Worm (Caenorhabditis elegans) whole organism, mixed stage, embryonic: Measurements from ENCODE around the gene daf-41.
A peak's percentile ranks its signal among the peaks of the same experiment; 100 is the strongest.

Experiments
- M03D4.4 ChIP-seq: sonication (generic microtip); optimal IDR thresholded peaks from 2 replicates; lab custom pipeline; 2017; ENCODE audit warnings: mild to moderate bottlenecking, missing genetic modification characterization, missing compliant biosample characterization
- bed-3 ChIP-seq: fragments of 200-800 bp; sonication (Bioruptor generic); optimal IDR thresholded peaks from 3 replicates; lab custom pipeline; 2018; ENCODE audit warnings: mild to moderate bottlenecking, missing genetic modification characterization, moderate library complexity, missing compliant biosample characterization
- blmp-1 ChIP-seq: fragments of 150-350 bp; optimal IDR thresholded peaks from 2 replicates; lab custom pipeline; 2014; ENCODE audit warnings: missing biosample characterization, missing genetic modification characterization
- ceh-39 ChIP-seq: fragments of 150-350 bp; optimal IDR thresholded peaks from 2 replicates; lab custom pipeline; 2014; ENCODE audit warnings: missing biosample characterization, missing genetic modification characterization
- ceh-43 ChIP-seq: fragments of 200-800 bp; sonication (Bioruptor generic); optimal IDR thresholded peaks from 2 replicates; lab custom pipeline; 2018; ENCODE audit warnings: mild to moderate bottlenecking, missing genetic modification characterization, moderate library complexity, missing compliant biosample characterization
- ceh-83 ChIP-seq: fragments of 200-800 bp; sonication (Bioruptor generic); optimal IDR thresholded peaks from 2 replicates; lab custom pipeline; 2018; ENCODE audit warnings: mild to moderate bottlenecking, missing genetic modification characterization, missing compliant biosample characterization
- ces-1 ChIP-seq: fragments of 150-350 bp; optimal IDR thresholded peaks from 2 replicates; lab custom pipeline; 2014; ENCODE audit warnings: missing biosample characterization, missing genetic modification reagents, missing genetic modification characterization
- cnd-1 ChIP-seq: fragments of 200-800 bp; sonication (Bioruptor generic); optimal IDR thresholded peaks from 2 replicates; lab custom pipeline; 2018; ENCODE audit warnings: mild to moderate bottlenecking, missing genetic modification characterization, missing compliant biosample characterization
- drap-1 ChIP-seq: fragments of 200-800 bp; sonication (Bioruptor generic); optimal IDR thresholded peaks from 3 replicates; lab custom pipeline; 2018; ENCODE audit warnings: mild to moderate bottlenecking, missing genetic modification characterization, missing compliant biosample characterization
- elt-1 ChIP-seq: sonication (generic microtip); optimal IDR thresholded peaks from 2 replicates; lab custom pipeline; 2017; ENCODE audit warnings: missing genetic modification characterization, mild to moderate bottlenecking, missing compliant biosample characterization, antibody characterized with exemption, moderate library complexity, borderline replicate concordance; ENCODE audit not compliant: insufficient read depth
- elt-3 ChIP-seq: fragments of 150-350 bp; optimal IDR thresholded peaks from 2 replicates; lab custom pipeline; 2014; ENCODE audit warnings: missing biosample characterization, missing genetic modification characterization
- flh-1 ChIP-seq: fragments of 200-800 bp; sonication (Bioruptor generic); optimal IDR thresholded peaks from 2 replicates; lab custom pipeline; 2018; ENCODE audit warnings: mild to moderate bottlenecking, missing genetic modification characterization, moderate library complexity, missing compliant biosample characterization
- ham-2 ChIP-seq: fragments of 200-800 bp; sonication (Bioruptor generic); optimal IDR thresholded peaks from 2 replicates; lab custom pipeline; 2018; ENCODE audit warnings: mild to moderate bottlenecking, missing genetic modification characterization, missing compliant biosample characterization
- hlh-1 ChIP-seq: fragments of 150-350 bp; optimal IDR thresholded peaks from 2 replicates; lab custom pipeline; 2014; ENCODE audit warnings: missing biosample characterization, missing genetic modification reagents, missing genetic modification characterization
- lin-13 ChIP-seq: fragments of 150-350 bp; optimal IDR thresholded peaks from 2 replicates; lab custom pipeline; 2014; ENCODE audit warnings: missing biosample characterization, missing genetic modification characterization
- lin-32 ChIP-seq: fragments of 200-800 bp; sonication (Bioruptor generic); optimal IDR thresholded peaks from 2 replicates; lab custom pipeline; 2018; ENCODE audit warnings: mild to moderate bottlenecking, missing genetic modification characterization, missing compliant biosample characterization
- lsy-2 ChIP-seq: fragments of 150-350 bp; optimal IDR thresholded peaks from 2 replicates; lab custom pipeline; 2014; ENCODE audit warnings: missing biosample characterization, missing genetic modification characterization
- mab-5 ChIP-seq: fragments of 150-350 bp; optimal IDR thresholded peaks from 2 replicates; lab custom pipeline; 2014; ENCODE audit warnings: missing biosample characterization, missing genetic modification characterization
- mep-1 ChIP-seq: fragments of 150-350 bp; optimal IDR thresholded peaks from 2 replicates; lab custom pipeline; 2017; ENCODE audit warnings: missing biosample characterization, missing genetic modification reagents, missing genetic modification characterization, inconsistent platforms
- mls-2 ChIP-seq: sonication (generic microtip); optimal IDR thresholded peaks from 2 replicates; lab custom pipeline; 2016; ENCODE audit warnings: mild to moderate bottlenecking, missing genetic modification characterization, moderate library complexity, missing compliant biosample characterization
- nhr-12 ChIP-seq: fragments of 150-350 bp; optimal IDR thresholded peaks from 2 replicates; lab custom pipeline; 2014; ENCODE audit warnings: missing biosample characterization, missing genetic modification characterization
- nhr-2 ChIP-seq: fragments of 150-350 bp; optimal IDR thresholded peaks from 2 replicates; lab custom pipeline; 2014; ENCODE audit warnings: missing biosample characterization, missing genetic modification characterization
- nhr-237 ChIP-seq: fragments of 150-350 bp; optimal IDR thresholded peaks from 2 replicates; lab custom pipeline; 2014; ENCODE audit warnings: missing biosample characterization, missing genetic modification characterization
- nhr-28 ChIP-seq: fragments of 150-350 bp; optimal IDR thresholded peaks from 2 replicates; lab custom pipeline; 2014; ENCODE audit warnings: missing biosample characterization, missing genetic modification characterization
- nhr-76 ChIP-seq: sonication (generic microtip); optimal IDR thresholded peaks from 2 replicates; lab custom pipeline; 2017; ENCODE audit warnings: missing biosample characterization, missing genetic modification characterization
- pha-4 ChIP-seq: fragments of 150-350 bp; optimal IDR thresholded peaks from 2 replicates; lab custom pipeline; 2018; ENCODE audit warnings: missing biosample characterization, missing genetic modification reagents, missing genetic modification characterization
- sem-2 ChIP-seq: fragments of 200-800 bp; sonication (Bioruptor generic); optimal IDR thresholded peaks from 2 replicates; lab custom pipeline; 2018; ENCODE audit warnings: mild to moderate bottlenecking, missing genetic modification characterization, missing compliant biosample characterization
- snpc-4 ChIP-seq: fragments of 150-350 bp; optimal IDR thresholded peaks from 2 replicates; lab custom pipeline; 2014; ENCODE audit warnings: missing biosample characterization, missing genetic modification characterization
- sptf-1 ChIP-seq: sonication (generic microtip); optimal IDR thresholded peaks from 2 replicates; lab custom pipeline; 2017; ENCODE audit warnings: mild to moderate bottlenecking, missing genetic modification characterization, moderate library complexity, missing compliant biosample characterization
- tbx-8 ChIP-seq: fragments of 200-800 bp; sonication (Bioruptor generic); optimal IDR thresholded peaks from 2 replicates; lab custom pipeline; 2018; ENCODE audit warnings: mild to moderate bottlenecking, missing genetic modification characterization, moderate library complexity, missing compliant biosample characterization
- unc-120 ChIP-seq: sonication (generic microtip); optimal IDR thresholded peaks from 2 replicates; lab custom pipeline; 2017; ENCODE audit warnings: missing genetic modification characterization, missing compliant biosample characterization; ENCODE audit not compliant: poor library complexity, severe bottlenecking
- unc-39 ChIP-seq: fragments of 150-350 bp; optimal IDR thresholded peaks from 2 replicates; lab custom pipeline; 2014; ENCODE audit warnings: missing biosample characterization, missing genetic modification characterization
- unc-62 ChIP-seq: fragments of 150-350 bp; optimal IDR thresholded peaks from 2 replicates; lab custom pipeline; 2014; ENCODE audit warnings: missing biosample characterization, missing genetic modification reagents, missing genetic modification characterization
- zip-8 ChIP-seq: fragments of 150-350 bp; optimal IDR thresholded peaks from 2 replicates; lab custom pipeline; 2014; ENCODE audit warnings: missing biosample characterization, missing genetic modification characterization
- ztf-11 ChIP-seq: fragments of 150-350 bp; optimal IDR thresholded peaks from 2 replicates; lab custom pipeline; 2014; ENCODE audit warnings: missing biosample characterization, missing genetic modification characterization

The daf-41 gene

ce11 chrIII:5304044-5304443 lies 29.5 kb upstream of the daf-41 start:
- TF ChIP-seq lin-13 (tag; lab: Kevin White, UChicago) = no peak
- no peak for TF ChIP-seq unc-62 (GFP tag; lab: Kevin White, UChicago)
- TF ChIP-seq nhr-237 (tag; lab: Kevin White, UChicago) = no peak
- no peak for TF ChIP-seq nhr-76 (tag; lab: Kevin White, UChicago)
- no peak for TF ChIP-seq elt-3 (tag; lab: Kevin White, UChicago)
- TF ChIP-seq ham-2 (GFP tag; lab: Kevin White, UChicago) = no peak
- TF ChIP-seq ceh-43 (GFP tag; lab: Kevin White, UChicago) = no peak
- TF ChIP-seq drap-1 (GFP tag; lab: Kevin White, UChicago) = no peak
- no peak for TF ChIP-seq sem-2 (GFP tag; lab: Kevin White, UChicago)
- TF ChIP-seq zip-8 (tag; lab: Kevin White, UChicago) = no peak
- TF ChIP-seq ceh-39 = no peak
- no peak for TF ChIP-seq mab-5
- TF ChIP-seq ztf-11 (tag; lab: Kevin White, UChicago) = no peak
- TF ChIP-seq nhr-2 (tag; lab: Kevin White, UChicago) = no peak
- TF ChIP-seq nhr-28 (tag; lab: Kevin White, UChicago) = no peak

- no peak for TF ChIP-seq nhr-12 (tag; lab: Kevin White, UChicago)
- no peak for TF ChIP-seq hlh-1 (tag; lab: Kevin White, UChicago)
- TF ChIP-seq snpc-4 (tag; lab: Kevin White, UChicago) = no peak
- no peak for TF ChIP-seq lin-13 (tag; lab: Kevin White, UChicago)
- TF ChIP-seq lsy-2 = no peak
- no peak for TF ChIP-seq ceh-39
- no peak for TF ChIP-seq blmp-1
Observed at ce11 chrIII:5301786-5302268, 27.3 kb upstream of the daf-41 start, which contains the start of the genes T15B12.2 and F52C9.5. Gene T15B12.2, minus strand, starts transcription at chrIII:5301886. Gene F52C9.5, plus strand, starts transcription at chrIII:5302218.

DNA sequence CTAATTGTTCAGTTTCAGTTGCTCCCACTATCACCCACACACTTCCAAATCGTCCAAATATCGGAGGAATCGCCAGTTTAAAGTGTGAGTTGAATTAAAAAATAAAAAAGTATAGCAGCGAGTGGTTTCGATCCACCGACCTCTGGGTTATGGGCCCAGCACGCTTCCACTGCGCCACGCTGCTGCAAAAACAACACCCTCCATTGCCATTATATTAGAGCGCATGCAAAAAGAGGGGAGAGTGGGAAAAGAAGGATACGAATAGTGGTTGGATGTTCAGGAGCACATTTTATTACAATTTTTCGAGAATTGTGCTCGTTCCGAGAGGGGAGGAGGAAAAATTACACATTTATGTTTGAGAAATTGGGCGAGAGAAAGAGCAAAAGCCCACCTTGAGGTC lies 20.3 kb upstream of the daf-41 start:
- TF ChIP-seq unc-62 (GFP tag; lab: Kevin White, UChicago) (peak; percentile 65), snpc-4 (tag; lab: Kevin White, UChicago) (no peak), mep-1 (tag; lab: Kevin White, UChicago) (peak; percentile 35), hlh-1 (tag; lab: Kevin White, UChicago) (peak; percentile 67), sptf-1 (peak; percentile 95), sem-2 (GFP tag; lab: Kevin White, UChicago) (peak; percentile 83), ceh-43 (GFP tag; lab: Kevin White, UChicago) (peak; percentile 88), lin-13 (tag; lab: Kevin White, UChicago) (no peak), cnd-1 (tag; lab: Kevin White, UChicago) (peak; percentile 90), nhr-28 (tag; lab: Kevin White, UChicago) (peak; percentile 27), tbx-8 (peak; percentile 80), nhr-2 (tag; lab: Kevin White, UChicago) (no peak), mab-5 (no peak), lsy-2 (peak; percentile 10), nhr-12 (tag; lab: Kevin White, UChicago) (no peak), drap-1 (GFP tag; lab: Kevin White, UChicago) (peak; percentile 91), ham-2 (GFP tag; lab: Kevin White, UChicago) (peak; percentile 79), ceh-83 (peak; percentile 92), mls-2 (tag; lab: Kevin White, UChicago) (peak; percentile 95), unc-39 (tag; lab: Kevin White, UChicago) (peak; percentile 7), ces-1 (no peak), bed-3 (peak; percentile 80), lin-32 (GFP tag; lab: Kevin White, UChicago) (peak; percentile 77), ceh-39 (no peak), M03D4.4 (tag; lab: Kevin White, UChicago) (peak; percentile 93), elt-1 (tag; lab: Kevin White, UChicago) (no peak), zip-8 (tag; lab: Kevin White, UChicago) (no peak), blmp-1 (no peak), flh-1 (GFP tag; lab: Kevin White, UChicago) (peak; percentile 86), elt-3 (tag; lab: Kevin White, UChicago) (no peak), unc-120 (peak; percentile 89), nhr-76 (tag; lab: Kevin White, UChicago) (peak; percentile 51), pha-4 (tag; lab: Kevin White, UChicago) (peak; percentile 38), ztf-11 (tag; lab: Kevin White, UChicago) (peak; percentile 28), nhr-237 (tag; lab: Kevin White, UChicago) (peak; percentile 4)
- TF ChIP-seq, all 35 proteins: peak for 24
